Fruit fly (Drosophila melanogaster) Kc167 (cell line): ENCODE measurements around the gene CG43737.

Experiments
- Myc ChIP-seq: fragments of >200 bp; optimal IDR thresholded peaks from 2 replicates; lab custom pipeline; 2017; ENCODE audit warnings: missing external identifiers
- Sin3A ChIP-seq: fragments of >200 bp; optimal IDR thresholded peaks from 2 replicates; lab custom pipeline; 2018; ENCODE audit warnings: missing external identifiers
- h ChIP-seq: fragments of >200 bp; optimal IDR thresholded peaks from 3 replicates; lab custom pipeline; 2018; ENCODE audit warnings: missing external identifiers
- insv ChIP-seq: fragments of >200 bp; optimal IDR thresholded peaks from 3 replicates; lab custom pipeline; 2018; ENCODE audit warnings: missing external identifiers
- psq ChIP-seq: fragments of >200 bp; optimal IDR thresholded peaks from 2 replicates; lab custom pipeline; 2017; ENCODE audit warnings: missing external identifiers
- ttk ChIP-seq: sonication (Bioruptor generic); optimal IDR thresholded peaks from 2 replicates; lab custom pipeline; 2017; ENCODE audit warnings: missing external identifiers

Gene CG43737

dm6 chrX:15235252-15235651 lies 60.0 kb downstream of the CG43737 start:
- no peak for TF ChIP-seq Sin3A (lab: Kevin White, UChicago)
- TF ChIP-seq h = no peak
- TF ChIP-seq psq = no peak
- no peak for TF ChIP-seq Myc (lab: Kevin White, UChicago)
- TF ChIP-seq insv (lab: Kevin White, UChicago) = no peak
- no peak for TF ChIP-seq ttk (lab: Kevin White, UChicago)
